Fruit fly (Drosophila melanogaster) whole organism, wandering third instar larva: Measurements from ENCODE around the gene aru.

Experiments
- CG32264 ChIP-seq: fragments of 200-800 bp; sonication (Bioruptor generic); optimal IDR thresholded peaks from 2 replicates; lab custom pipeline; 2016; ENCODE audit warnings: missing biosample characterization, missing genetic modification characterization
- CG9705 ChIP-seq: fragments of 200-800 bp; sonication (Bioruptor generic); optimal IDR thresholded peaks from 2 replicates; lab custom pipeline; 2018; ENCODE audit warnings: missing biosample characterization, mild to moderate bottlenecking, missing genetic modification characterization
- CrebA ChIP-seq: fragments of 200-800 bp; sonication (Bioruptor generic); optimal IDR thresholded peaks from 2 replicates; lab custom pipeline; 2016; ENCODE audit warnings: missing biosample characterization, mild to moderate bottlenecking, missing genetic modification characterization, borderline replicate concordance
- Dfd ChIP-seq: fragments of >200 bp; optimal IDR thresholded peaks from 2 replicates; lab custom pipeline; 2017; ENCODE audit warnings: missing biosample characterization, missing genetic modification characterization
- GATAd ChIP-seq: sonication (Bioruptor generic); optimal IDR thresholded peaks from 2 replicates; lab custom pipeline; 2016; ENCODE audit warnings: missing biosample characterization, missing genetic modification characterization
- Hnf4 ChIP-seq: fragments of 200-800 bp; sonication (Bioruptor generic); optimal IDR thresholded peaks from 2 replicates; lab custom pipeline; 2016; ENCODE audit warnings: missing biosample characterization, mild to moderate bottlenecking, missing genetic modification characterization
- Hr78 ChIP-seq: fragments of >200 bp; optimal IDR thresholded peaks from 2 replicates; lab custom pipeline; 2017; ENCODE audit warnings: missing biosample characterization, missing genetic modification characterization
- Jra ChIP-seq: sonication (Bioruptor generic); optimal IDR thresholded peaks from 2 replicates; lab custom pipeline; 2016; ENCODE audit warnings: missing biosample characterization, missing genetic modification characterization
- Mio ChIP-seq: sonication (Bioruptor generic); optimal IDR thresholded peaks from 2 replicates; lab custom pipeline; 2016; ENCODE audit warnings: missing biosample characterization, missing genetic modification characterization
- Myc ChIP-seq: fragments of >200 bp; optimal IDR thresholded peaks from 2 replicates; lab custom pipeline; 2017
- N ChIP-seq: fragments of >200 bp; optimal IDR thresholded peaks from 2 replicates; lab custom pipeline; 2018; ENCODE audit warnings: missing biosample characterization, missing external identifiers, missing genetic modification characterization
- OdsH ChIP-seq: fragments of 200-800 bp; sonication (Bioruptor generic); optimal IDR thresholded peaks from 2 replicates; lab custom pipeline; 2016; ENCODE audit warnings: missing biosample characterization, mild to moderate bottlenecking, missing genetic modification characterization
- Rel ChIP-seq, 2 experiments: fragments of 200-800 bp; sonication (Bioruptor generic) in 1 of 2; optimal IDR thresholded peaks; 2 replicates in 1 of 2; 3 replicates in 1 of 2; lab custom pipeline; 2016 to 2019; ENCODE audit warnings: mild to moderate bottlenecking in 2 of 2, missing biosample characterization in 2 of 2, missing genetic modification characterization in 2 of 2, moderate library complexity in 1 of 2
- Sp1 ChIP-seq: fragments of 200-800 bp; sonication (Bioruptor generic); optimal IDR thresholded peaks from 3 replicates; lab custom pipeline; 2019; ENCODE audit warnings: missing biosample characterization, mild to moderate bottlenecking, missing genetic modification characterization, moderate library complexity
- Vsx2 ChIP-seq: fragments of 200-300, 225-300 bp; sonication (Bioruptor generic); optimal IDR thresholded peaks from 2 replicates; lab custom pipeline; 2018; ENCODE audit warnings: missing biosample characterization, missing genetic modification characterization; ENCODE audit not compliant: partially characterized antibody
- br ChIP-seq: fragments of 200-800 bp; sonication (Bioruptor generic); optimal IDR thresholded peaks from 2 replicates; lab custom pipeline; 2016; ENCODE audit warnings: missing biosample characterization, missing genetic modification characterization
- brk ChIP-seq: fragments of 200-800 bp; sonication (Bioruptor generic); optimal IDR thresholded peaks from 2 replicates; lab custom pipeline; 2016; ENCODE audit warnings: missing biosample characterization, mild to moderate bottlenecking, missing genetic modification characterization
- dl ChIP-seq, 2 experiments: fragments of 175-275, 200-275 bp in 1 of 2; fragments of 200-275 bp in 1 of 2; sonication (Bioruptor generic); optimal IDR thresholded peaks; lab custom pipeline; 2018; ENCODE audit warnings: mild to moderate bottlenecking in 2 of 2, missing biosample characterization in 2 of 2, missing genetic modification characterization in 2 of 2, moderate library complexity in 2 of 2; ENCODE audit not compliant: partially characterized antibody in 2 of 2, insufficient read depth in 1 of 2
- dmrt93B ChIP-seq: fragments of 200-800 bp; sonication (Bioruptor generic); optimal IDR thresholded peaks from 2 replicates; lab custom pipeline; 2018; ENCODE audit warnings: missing biosample characterization, mild to moderate bottlenecking, missing genetic modification characterization
- ey ChIP-seq: fragments of 200-800 bp; sonication (Bioruptor generic); optimal IDR thresholded peaks from 2 replicates; lab custom pipeline; 2016; ENCODE audit warnings: missing biosample characterization, missing genetic modification characterization
- foxo ChIP-seq, 2 experiments: fragments of 200-800 bp; sonication (Bioruptor generic); optimal IDR thresholded peaks; 2 replicates in 1 of 2; 3 replicates in 1 of 2; lab custom pipeline; 2016 to 2017; ENCODE audit warnings: missing biosample characterization in 2 of 2, missing genetic modification characterization in 2 of 2
- fru ChIP-seq: fragments of 200-800 bp; sonication (Bioruptor generic); optimal IDR thresholded peaks from 3 replicates; lab custom pipeline; 2016; ENCODE audit warnings: missing biosample characterization, mild to moderate bottlenecking, missing genetic modification characterization
- jim ChIP-seq: fragments of 175-275, 200-325 bp; sonication (Bioruptor generic); optimal IDR thresholded peaks from 2 replicates; lab custom pipeline; 2016; ENCODE audit warnings: missing biosample characterization, mild to moderate bottlenecking, missing genetic modification characterization
- lola ChIP-seq: fragments of >200 bp; optimal IDR thresholded peaks from 2 replicates; lab custom pipeline; 2017; ENCODE audit warnings: missing biosample characterization, missing genetic modification characterization
- pan ChIP-seq: fragments of >200 bp; optimal IDR thresholded peaks from 2 replicates; lab custom pipeline; 2017
- psq ChIP-seq: fragments of 200-800 bp; sonication (Bioruptor generic); optimal IDR thresholded peaks from 3 replicates; lab custom pipeline; 2017; ENCODE audit warnings: missing biosample characterization, mild to moderate bottlenecking, missing genetic modification characterization, moderate library complexity
- rgr ChIP-seq: fragments of 200-800 bp; sonication (Bioruptor generic); optimal IDR thresholded peaks from 3 replicates; lab custom pipeline; 2016; ENCODE audit warnings: missing biosample characterization, mild to moderate bottlenecking, missing genetic modification characterization
- sv ChIP-seq: fragments of 200-800 bp; sonication (Bioruptor generic); optimal IDR thresholded peaks from 3 replicates; lab custom pipeline; 2016; ENCODE audit warnings: missing biosample characterization, missing genetic modification characterization
- usp ChIP-seq: fragments of >200 bp; optimal IDR thresholded peaks from 2 replicates; lab custom pipeline; 2017; ENCODE audit warnings: missing biosample characterization, missing genetic modification characterization
- woc ChIP-seq: sonication (Bioruptor generic); optimal IDR thresholded peaks from 2 replicates; lab custom pipeline; 2016; ENCODE audit warnings: missing biosample characterization, mild to moderate bottlenecking, missing genetic modification characterization

aru gene

DNA sequence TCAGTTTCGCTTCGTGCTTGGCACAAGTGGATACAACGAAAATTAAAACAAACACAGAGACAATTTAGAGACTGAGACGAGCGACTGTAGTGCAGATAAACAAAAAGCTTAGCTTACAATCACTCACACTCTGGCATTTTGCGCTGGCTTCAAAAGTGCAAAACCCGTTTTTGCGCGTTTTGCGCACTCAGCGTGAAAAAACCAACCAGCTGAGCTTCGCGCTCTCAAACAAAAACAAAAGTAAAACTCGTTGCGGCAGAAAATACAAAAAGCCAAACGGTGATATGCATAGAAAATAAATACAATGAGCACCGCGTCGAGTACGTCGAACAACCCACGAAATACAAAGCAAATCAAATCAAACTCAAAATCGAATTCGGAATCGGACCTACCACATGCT lies 27.4 kb downstream of the aru start:
- TF ChIP-seq Vsx2 (GFP tag; lab: Kevin White, UChicago): no peak
- TF ChIP-seq dl (GFP tag; optimal IDR thresholded peaks at IDR 0.05; lab: Kevin White, UChicago; ENCODE audit: insufficient read depth in 1 of 2, partially characterized antibody in 2 of 2): no peak
- TF ChIP-seq Hr78 (GFP tag; lab: Kevin White, UChicago): no peak
- no peak for TF ChIP-seq woc
- no peak for TF ChIP-seq psq (GFP tag; lab: Kevin White, UChicago)
- no peak for TF ChIP-seq dmrt93B (GFP tag; lab: Kevin White, UChicago)
- no peak for TF ChIP-seq CG32264 (GFP tag; lab: Kevin White, UChicago)
- no peak for TF ChIP-seq fru (GFP tag; lab: Kevin White, UChicago)
- no peak for TF ChIP-seq lola (GFP tag; lab: Kevin White, UChicago)
- no peak for TF ChIP-seq Myc (lab: Kevin White, UChicago)
- TF ChIP-seq usp (GFP tag; lab: Kevin White, UChicago): no peak
- no peak for TF ChIP-seq pan (lab: Kevin White, UChicago)
- no peak for TF ChIP-seq foxo (GFP tag; optimal IDR thresholded peaks at IDR 0.05; lab: Kevin White, UChicago)
- TF ChIP-seq jim (GFP tag; lab: Kevin White, UChicago): no peak
- TF ChIP-seq Dfd (GFP tag; lab: Kevin White, UChicago): no peak
- no peak for TF ChIP-seq br (GFP tag; lab: Kevin White, UChicago)
- TF ChIP-seq sv (GFP tag; lab: Kevin White, UChicago): no peak
- TF ChIP-seq OdsH (GFP tag; lab: Kevin White, UChicago): no peak
- TF ChIP-seq CrebA: no peak

DNA sequence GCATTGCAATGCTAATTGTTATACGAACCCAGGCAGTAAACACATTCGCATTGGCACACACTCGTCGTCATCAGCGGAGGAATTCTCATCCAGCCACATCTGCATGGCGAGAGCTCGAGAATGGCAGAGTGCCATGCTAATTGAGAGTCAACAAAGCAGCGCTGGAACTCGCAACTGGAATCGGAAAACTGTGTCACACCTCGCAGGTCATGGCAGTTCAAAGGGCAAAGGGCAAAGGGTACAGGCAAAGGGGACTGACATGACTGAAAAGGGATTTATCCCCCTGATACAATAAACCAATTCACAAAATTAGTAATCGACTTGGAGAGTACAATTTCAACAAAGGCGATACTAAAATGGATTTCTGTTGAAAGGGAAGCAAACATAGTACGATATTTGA lies 28.1 kb downstream of the aru start:
- TF ChIP-seq CG9705 (GFP tag; lab: Kevin White, UChicago) (no peak), sv (GFP tag; lab: Kevin White, UChicago) (no peak), Hnf4 (no peak), OdsH (GFP tag; lab: Kevin White, UChicago) (no peak), CrebA (no peak), usp (GFP tag; lab: Kevin White, UChicago) (no peak), Dfd (GFP tag; lab: Kevin White, UChicago) (no peak), Mio (GFP tag; lab: Kevin White, UChicago) (no peak)

DNA sequence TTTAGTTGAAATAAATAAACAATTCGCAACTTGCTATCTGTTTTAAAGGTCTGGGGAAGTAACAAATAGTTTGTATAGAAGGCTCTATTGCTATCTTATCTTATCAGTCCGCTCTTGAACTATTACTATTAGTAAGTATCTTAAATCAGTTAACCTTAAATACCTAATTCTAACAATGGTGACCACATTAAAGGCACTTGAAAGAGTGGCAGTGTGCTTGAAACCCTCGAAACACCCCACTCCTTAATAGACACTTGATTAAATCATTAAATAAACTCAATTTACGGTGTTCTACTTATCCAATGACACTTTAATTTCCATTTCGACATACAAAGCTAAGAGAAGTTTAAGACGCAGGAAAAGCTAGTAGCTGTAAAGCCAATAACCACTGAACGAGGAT lies 29.4 kb downstream of the aru start:
- TF ChIP-seq Jra (GFP tag; lab: Kevin White, UChicago) (no peak), jim (GFP tag; lab: Kevin White, UChicago) (no peak), woc (no peak), ey (GFP tag; lab: Kevin White, UChicago) (no peak), brk (GFP tag; lab: Kevin White, UChicago) (no peak), Vsx2 (GFP tag; lab: Kevin White, UChicago) (no peak), Rel (GFP tag; optimal IDR thresholded peaks at IDR 0.05; lab: Kevin White, UChicago) (no peak), Rel (tag; optimal IDR thresholded peaks at IDR 0.05; lab: Kevin White, UChicago) (no peak), dmrt93B (GFP tag; lab: Kevin White, UChicago) (no peak), OdsH (GFP tag; lab: Kevin White, UChicago) (no peak), lola (GFP tag; lab: Kevin White, UChicago) (no peak), Hr78 (GFP tag; lab: Kevin White, UChicago) (no peak), psq (GFP tag; lab: Kevin White, UChicago) (no peak)

DNA sequence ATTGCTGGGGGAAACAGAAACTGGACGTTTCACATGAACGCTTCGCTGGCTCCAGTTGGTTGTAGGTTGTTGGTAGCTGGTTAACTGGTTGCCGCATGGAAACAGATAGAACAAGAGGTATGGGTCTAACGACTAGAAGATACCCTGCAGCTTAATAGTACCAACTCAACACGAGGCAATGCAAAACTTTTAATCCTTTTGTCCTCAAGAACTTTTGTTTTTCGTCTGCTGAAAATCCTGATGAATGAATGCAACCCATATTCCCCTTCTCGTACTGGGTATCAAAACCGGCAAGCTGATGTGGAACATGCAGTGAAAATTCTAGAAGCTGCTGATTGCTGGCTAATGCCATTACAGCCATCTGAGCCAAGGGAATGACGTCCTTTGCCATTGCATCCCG lies 30.2 kb downstream of the aru start:
- no peak for TF ChIP-seq GATAd (GFP tag; lab: Kevin White, UChicago)
- no peak for TF ChIP-seq Rel (GFP tag; optimal IDR thresholded peaks at IDR 0.05; lab: Kevin White, UChicago)
- no peak for TF ChIP-seq Rel (tag; optimal IDR thresholded peaks at IDR 0.05; lab: Kevin White, UChicago)
- TF ChIP-seq foxo (GFP tag; optimal IDR thresholded peaks at IDR 0.05; lab: Kevin White, UChicago): peak in 1 of 2 experiments; percentile 23
- TF ChIP-seq br (GFP tag; lab: Kevin White, UChicago): peak; percentile 35
- TF ChIP-seq rgr (GFP tag; lab: Kevin White, UChicago): peak; percentile 4
- no peak for TF ChIP-seq Mio (GFP tag; lab: Kevin White, UChicago)
- TF ChIP-seq Sp1: peak; percentile 7
- no peak for TF ChIP-seq sv (GFP tag; lab: Kevin White, UChicago)
- TF ChIP-seq ey (GFP tag; lab: Kevin White, UChicago): no peak
- no peak for TF ChIP-seq CG32264 (GFP tag; lab: Kevin White, UChicago)
- no peak for TF ChIP-seq brk (GFP tag; lab: Kevin White, UChicago)
- no peak for TF ChIP-seq N (GFP tag; lab: Kevin White, UChicago)
- TF ChIP-seq OdsH (GFP tag; lab: Kevin White, UChicago): peak; percentile 48
- no peak for TF ChIP-seq jim (GFP tag; lab: Kevin White, UChicago)
- peak; percentile 24 for TF ChIP-seq psq (GFP tag; lab: Kevin White, UChicago)
- peak; percentile 46 for TF ChIP-seq fru (GFP tag; lab: Kevin White, UChicago)
